Worm (Caenorhabditis elegans) whole organism, dauer: ENCODE measurements around the gene skpt-1.

Experiments used
- unc-62 ChIP-seq: sonication (generic microtip); optimal IDR thresholded peaks from 2 replicates; lab custom pipeline; 2017; ENCODE audit warnings: missing biosample characterization, missing genetic modification reagents, missing genetic modification characterization

The skpt-1 gene

ce11 chrIII:5404998-5405397, 43.2 kb downstream of the skpt-1 start:
- no peak for TF ChIP-seq unc-62

DNA sequence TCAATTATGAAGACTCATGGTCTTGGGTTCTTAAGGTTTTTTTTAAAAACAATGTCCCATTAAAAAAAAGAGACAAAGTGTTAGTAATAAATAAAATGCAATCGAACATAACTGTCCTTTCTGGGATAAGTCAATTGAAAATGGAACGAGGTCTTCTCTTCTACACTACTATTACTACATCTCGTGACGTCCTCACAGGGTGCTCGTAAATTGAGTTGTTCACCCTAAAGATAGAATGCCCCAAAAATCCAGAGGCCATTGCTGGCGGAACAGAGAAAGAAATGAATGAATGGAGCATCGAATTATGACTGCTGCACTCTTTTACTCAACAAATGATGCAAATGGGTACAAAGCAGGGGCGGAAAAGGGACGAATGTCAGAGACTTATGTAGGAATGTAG, 45.8 kb downstream of the skpt-1 start:
- no peak for TF ChIP-seq unc-62
